Fruit fly (Drosophila melanogaster) whole organism, embryonic: ENCODE data around the gene CG9497.

Source experiments
- BEAF-32 ChIP-seq: fragments of 200-800 bp; sonication (Bioruptor generic); optimal IDR thresholded peaks from 3 replicates; lab custom pipeline; 2017; ENCODE audit warnings: missing biosample characterization, missing genetic modification characterization, mild to moderate bottlenecking, moderate library complexity, missing genetic modification reagents
- Blimp-1 ChIP-seq: fragments of 200-800 bp; sonication (Bioruptor generic); optimal IDR thresholded peaks from 3 replicates; lab custom pipeline; 2018; ENCODE audit warnings: missing biosample characterization, missing genetic modification characterization, mild to moderate bottlenecking, moderate library complexity, missing genetic modification reagents
- CG10543 ChIP-seq: fragments of 200-800 bp; sonication (Bioruptor generic); optimal IDR thresholded peaks from 3 replicates; lab custom pipeline; 2017; ENCODE audit warnings: missing biosample characterization, mild to moderate bottlenecking, missing genetic modification characterization, moderate library complexity
- CG10654 ChIP-seq: fragments of 200-800 bp; sonication (Bioruptor generic); optimal IDR thresholded peaks from 2 replicates; lab custom pipeline; 2016; ENCODE audit warnings: missing biosample characterization, missing genetic modification characterization
- CG11695 ChIP-seq: fragments of 200-800 bp; sonication (Bioruptor generic); IDR thresholded peaks from 3 replicates; pipeline ENCODE4 v1.3.6; 2022; ENCODE audit warnings: missing biosample characterization, missing genetic modification characterization
- CG1233 ChIP-seq: fragments of 200-800 bp; sonication (Bioruptor generic); optimal IDR thresholded peaks from 4 replicates; lab custom pipeline; 2018; ENCODE audit warnings: missing biosample characterization, mild to moderate bottlenecking, missing genetic modification characterization
- CG12659 ChIP-seq: fragments of 200-800 bp; sonication (Bioruptor generic); optimal IDR thresholded peaks from 3 replicates; lab custom pipeline; 2017; ENCODE audit warnings: mild to moderate bottlenecking, missing biosample characterization, missing genetic modification reagents, missing genetic modification characterization
- CG14014 ChIP-seq: fragments of 200-800 bp; sonication (Bioruptor generic); IDR thresholded peaks from 2 replicates; pipeline ENCODE4 v1.3.6; 2022; ENCODE audit warnings: missing biosample characterization, missing genetic modification characterization
- CG16863 ChIP-seq: fragments of 200-800 bp; sonication (Bioruptor generic); optimal IDR thresholded peaks from 3 replicates; lab custom pipeline; 2016; ENCODE audit warnings: missing biosample characterization, missing genetic modification characterization
- CG17568 ChIP-seq: fragments of 200-800 bp; sonication (Bioruptor generic); optimal IDR thresholded peaks from 2 replicates; lab custom pipeline; 2018; ENCODE audit warnings: missing biosample characterization, mild to moderate bottlenecking, missing genetic modification characterization, moderate library complexity
- CG2120 ChIP-seq: fragments of 200-800 bp; sonication (Bioruptor generic); optimal IDR thresholded peaks from 3 replicates; lab custom pipeline; 2016; ENCODE audit warnings: missing biosample characterization, missing genetic modification characterization
- CG31224 ChIP-seq: fragments of 200-800 bp; sonication (Bioruptor generic); IDR thresholded peaks from 2 replicates; pipeline ENCODE4 v1.3.6; 2022; ENCODE audit warnings: missing biosample characterization, missing genetic modification characterization
- CG31388 ChIP-seq: fragments of 200-800 bp; sonication (Bioruptor generic); optimal IDR thresholded peaks from 2 replicates; lab custom pipeline; 2016; ENCODE audit warnings: missing biosample characterization, missing genetic modification characterization
- CG34224 ChIP-seq: fragments of 200-800 bp; sonication (Bioruptor generic); IDR thresholded peaks from 3 replicates; pipeline ENCODE4 v1.3.6; 2022; ENCODE audit warnings: missing biosample characterization, missing genetic modification characterization; ENCODE audit not compliant: partially characterized antibody
- CG3838 ChIP-seq: fragments of 200-800 bp; sonication (Bioruptor generic); optimal IDR thresholded peaks from 3 replicates; lab custom pipeline; 2016; ENCODE audit warnings: missing biosample characterization, missing genetic modification characterization
- CG4282 ChIP-seq: fragments of 200-800 bp; sonication (Bioruptor generic); optimal IDR thresholded peaks from 2 replicates; lab custom pipeline; 2016; ENCODE audit warnings: missing biosample characterization, missing genetic modification characterization
- CG4854 ChIP-seq: fragments of 200-800 bp; sonication (Bioruptor generic); optimal IDR thresholded peaks from 2 replicates; lab custom pipeline; 2016; ENCODE audit warnings: missing biosample characterization, missing genetic modification characterization, inconsistent platforms
- CG7357 ChIP-seq: fragments of 200-800 bp; sonication (Bioruptor generic); IDR thresholded peaks from 3 replicates; pipeline ENCODE4 v1.3.6; 2022; ENCODE audit warnings: missing biosample characterization, missing genetic modification characterization
- CG7556 ChIP-seq: fragments of 200-800 bp; sonication (Bioruptor generic); optimal IDR thresholded peaks from 2 replicates; lab custom pipeline; 2017; ENCODE audit warnings: missing biosample characterization, mild to moderate bottlenecking, missing genetic modification characterization
- CTCF ChIP-seq: fragments of 200-800 bp; sonication (Bioruptor generic); optimal IDR thresholded peaks from 2 replicates; lab custom pipeline; 2017; ENCODE audit warnings: missing biosample characterization, mild to moderate bottlenecking, missing genetic modification characterization, moderate library complexity
- Dll ChIP-seq: fragments of 200-800 bp; sonication (Bioruptor generic); IDR thresholded peaks from 4 replicates; pipeline ENCODE4 v1.3.6; 2022; ENCODE audit warnings: missing biosample characterization, missing genetic modification characterization; ENCODE audit not compliant: partially characterized antibody
- Hand ChIP-seq: fragments of 200-800 bp; sonication (Bioruptor generic); optimal IDR thresholded peaks from 2 replicates; lab custom pipeline; 2017; ENCODE audit warnings: mild to moderate bottlenecking, missing biosample characterization, missing genetic modification reagents, missing genetic modification characterization
- Hmr ChIP-seq: fragments of 200-800 bp; sonication (Bioruptor generic); optimal IDR thresholded peaks from 3 replicates; lab custom pipeline; 2017; ENCODE audit warnings: mild to moderate bottlenecking, missing biosample characterization, missing genetic modification reagents, missing genetic modification characterization
- Lim3 ChIP-seq: fragments of 200-800 bp; sonication (Bioruptor generic); IDR thresholded peaks from 2 replicates; pipeline ENCODE4 v1.3.6; 2022; ENCODE audit warnings: missing biosample characterization, missing genetic modification characterization
- NfI ChIP-seq: fragments of 200-800 bp; sonication (Bioruptor generic); optimal IDR thresholded peaks from 3 replicates; lab custom pipeline; 2018; ENCODE audit warnings: missing biosample characterization, mild to moderate bottlenecking, missing genetic modification characterization, moderate library complexity
- Scr ChIP-seq: fragments of 200-800 bp; sonication (Bioruptor generic); IDR thresholded peaks from 2 replicates; pipeline ENCODE4 v1.3.6; 2022; ENCODE audit warnings: missing biosample characterization, missing genetic modification characterization; ENCODE audit not compliant: partially characterized antibody
- Sox102F ChIP-seq: fragments of 200-800 bp; sonication (Bioruptor generic); optimal IDR thresholded peaks from 2 replicates; lab custom pipeline; 2018; ENCODE audit warnings: missing biosample characterization, mild to moderate bottlenecking, missing genetic modification characterization, moderate library complexity
- Taf1 ChIP-seq: fragments of 200-800 bp; sonication (Bioruptor generic); IDR thresholded peaks from 2 replicates; pipeline ENCODE4 v1.3.6; 2022; ENCODE audit warnings: missing biosample characterization, missing genetic modification characterization
- Vsx1 ChIP-seq: fragments of 200-800 bp; sonication (Bioruptor generic); optimal IDR thresholded peaks from 2 replicates; lab custom pipeline; 2017; ENCODE audit warnings: missing biosample characterization, mild to moderate bottlenecking, missing genetic modification characterization, missing genetic modification reagents
- YL-1 ChIP-seq: fragments of 200-800 bp; sonication (Bioruptor generic); optimal IDR thresholded peaks from 3 replicates; lab custom pipeline; 2017; ENCODE audit warnings: missing biosample characterization, mild to moderate bottlenecking, missing genetic modification characterization
- ara ChIP-seq: fragments of 200-800 bp; sonication (Bioruptor generic); IDR thresholded peaks from 2 replicates; pipeline ENCODE4 v1.3.6; 2022; ENCODE audit warnings: missing biosample characterization, missing genetic modification characterization
- bowl ChIP-seq: fragments of 200-800 bp; sonication (Bioruptor generic); IDR thresholded peaks from 2 replicates; pipeline ENCODE4 v1.3.6; 2022; ENCODE audit warnings: missing biosample characterization, missing genetic modification characterization
- br ChIP-seq: fragments of >200 bp; optimal IDR thresholded peaks from 2 replicates; lab custom pipeline; 2017
- cas ChIP-seq: fragments of 200-800 bp; sonication (Bioruptor generic); IDR thresholded peaks from 2 replicates; pipeline ENCODE4 v1.3.6; 2022; ENCODE audit warnings: missing biosample characterization, missing genetic modification characterization
- cg ChIP-seq: fragments of 200-800 bp; sonication (Bioruptor generic); optimal IDR thresholded peaks from 3 replicates; lab custom pipeline; 2019; ENCODE audit warnings: missing biosample characterization, mild to moderate bottlenecking, missing genetic modification characterization, moderate library complexity
- dan ChIP-seq: fragments of 200-800 bp; sonication (Bioruptor generic); IDR thresholded peaks from 2 replicates; pipeline ENCODE4 v1.3.6; 2022; ENCODE audit warnings: missing biosample characterization, missing genetic modification characterization
- dpn ChIP-seq, 2 experiments: fragments of 200-800 bp; sonication (Bioruptor generic); optimal IDR thresholded peaks; 3 replicates each; lab custom pipeline; 2016; ENCODE audit warnings: missing biosample characterization in 2 of 2, missing genetic modification characterization in 2 of 2
- gt ChIP-seq: fragments of 200-800 bp; sonication (Bioruptor generic); IDR thresholded peaks from 2 replicates; pipeline ENCODE4 v1.3.6; 2022; ENCODE audit warnings: missing biosample characterization, missing genetic modification characterization
- ham ChIP-seq: fragments of 200-800 bp; sonication (Bioruptor generic); IDR thresholded peaks from 2 replicates; pipeline ENCODE4 v1.3.6; 2022; ENCODE audit warnings: missing biosample characterization, missing genetic modification characterization
- hb ChIP-seq: fragments of 200-800 bp; sonication (Bioruptor generic); IDR thresholded peaks from 3 replicates; pipeline ENCODE4 v1.3.6; 2022; ENCODE audit warnings: missing biosample characterization, missing genetic modification characterization; ENCODE audit not compliant: partially characterized antibody
- ind ChIP-seq: fragments of 200-800 bp; sonication (Bioruptor generic); optimal IDR thresholded peaks from 3 replicates; lab custom pipeline; 2016; ENCODE audit warnings: missing biosample characterization, missing genetic modification characterization
- klu ChIP-seq: fragments of 200-800 bp; sonication (Bioruptor generic); IDR thresholded peaks from 2 replicates; pipeline ENCODE4 v1.3.6; 2022; ENCODE audit warnings: missing biosample characterization, missing genetic modification characterization
- pb ChIP-seq: fragments of 200-800 bp; sonication (Bioruptor generic); optimal IDR thresholded peaks from 3 replicates; lab custom pipeline; 2016; ENCODE audit warnings: missing biosample characterization, missing genetic modification characterization
- peb ChIP-seq: fragments of 200-800 bp; sonication (Bioruptor generic); IDR thresholded peaks from 2 replicates; pipeline ENCODE4 v1.3.6; 2022; ENCODE audit warnings: missing biosample characterization, missing genetic modification characterization
- pzg ChIP-seq: fragments of 200-800 bp; sonication (Bioruptor generic); optimal IDR thresholded peaks from 3 replicates; lab custom pipeline; 2018; ENCODE audit warnings: missing biosample characterization, mild to moderate bottlenecking, missing genetic modification characterization, moderate library complexity
- stwl ChIP-seq: fragments of 200-800 bp; sonication (Bioruptor generic); optimal IDR thresholded peaks from 3 replicates; lab custom pipeline; 2018; ENCODE audit warnings: missing biosample characterization, mild to moderate bottlenecking, missing genetic modification characterization, moderate library complexity
- tio ChIP-seq: fragments of 200-800 bp; sonication (Bioruptor generic); optimal IDR thresholded peaks from 2 replicates; lab custom pipeline; 2017; ENCODE audit warnings: missing biosample characterization, missing genetic modification characterization, inconsistent platforms
- tna ChIP-seq: fragments of 200-800 bp; sonication (Bioruptor generic); IDR thresholded peaks from 2 replicates; pipeline ENCODE4 v1.3.6; 2022; ENCODE audit warnings: missing biosample characterization, missing genetic modification characterization; ENCODE audit not compliant: partially characterized antibody
- tx ChIP-seq: fragments of 200-800 bp; sonication (Bioruptor generic); optimal IDR thresholded peaks from 2 replicates; lab custom pipeline; 2016; ENCODE audit warnings: missing biosample characterization, missing genetic modification characterization
- unpg ChIP-seq: fragments of 200-800 bp; sonication (Bioruptor generic); optimal IDR thresholded peaks from 3 replicates; lab custom pipeline; 2018; ENCODE audit warnings: missing biosample characterization, mild to moderate bottlenecking, missing genetic modification characterization, moderate library complexity

The CG9497 gene

DNA sequence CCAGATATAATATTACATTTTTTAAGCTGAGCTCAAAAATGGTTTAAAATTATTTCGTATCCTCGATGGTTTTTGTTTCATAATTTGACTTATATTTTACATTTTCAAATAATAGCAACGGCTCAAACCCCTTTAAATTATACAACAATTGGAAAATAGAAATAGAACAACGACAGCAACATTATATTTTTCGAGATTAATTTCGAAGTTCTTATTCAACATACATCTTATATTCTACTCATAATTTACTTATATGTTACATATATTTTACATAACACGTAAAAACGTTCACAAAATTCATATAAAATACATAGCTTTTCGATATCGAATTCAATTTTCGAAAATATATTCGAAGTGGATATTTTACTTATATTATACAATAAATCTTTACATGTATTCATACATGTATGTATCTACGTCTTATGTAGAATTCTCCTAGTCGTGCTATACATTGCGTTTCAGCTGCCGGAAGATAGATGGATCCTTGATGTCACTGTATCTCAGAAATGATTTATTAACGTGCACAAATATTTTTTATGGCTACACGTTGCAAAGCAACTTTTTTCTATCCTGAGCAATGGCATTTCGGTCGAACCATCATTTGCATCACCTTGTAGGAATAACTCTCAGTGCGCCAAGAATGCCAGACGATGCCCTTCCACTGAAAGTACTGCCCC lies 8.6 kb upstream of the CG9497 start (continued):
- TF ChIP-seq Hand (GFP tag; lab: Kevin White, UChicago) = no peak
- TF ChIP-seq unpg = peak; percentile 34
- no peak for TF ChIP-seq cas (GFP tag; lab: Robert Waterston, UW)
- TF ChIP-seq pb (GFP tag; lab: Kevin White, UChicago) = no peak
- TF ChIP-seq dpn (GFP tag; optimal IDR thresholded peaks at IDR 0.05; lab: Kevin White, UChicago) = peak; percentile 18 to 31
- TF ChIP-seq Lim3 = no peak
- no peak for TF ChIP-seq cg (GFP tag; lab: Kevin White, UChicago)
- TF ChIP-seq dan (GFP tag; lab: Robert Waterston, UW) = no peak
- no peak for TF ChIP-seq CG34224 (GFP tag; lab: Robert Waterston, UW)
- TF ChIP-seq CG7357 (GFP tag; lab: Robert Waterston, UW) = no peak
- TF ChIP-seq stwl (tag; lab: Kevin White, UChicago) = peak; percentile 23
- peak; percentile 94 for TF ChIP-seq CTCF (GFP tag; lab: Kevin White, UChicago)
- TF ChIP-seq CG3838 (GFP tag; lab: Kevin White, UChicago) = no peak
- peak; percentile 74 for TF ChIP-seq NfI
- no peak for TF ChIP-seq CG12659 (GFP tag; lab: Kevin White, UChicago)
- TF ChIP-seq CG10543 (GFP tag; lab: Kevin White, UChicago) = no peak
- no peak for TF ChIP-seq CG7556 (GFP tag; lab: Kevin White, UChicago)
- TF ChIP-seq Taf1 (GFP tag; lab: Robert Waterston, UW) = no peak
- TF ChIP-seq YL-1 (GFP tag; lab: Kevin White, UChicago) = no peak
- no peak for TF ChIP-seq klu
- peak; percentile 56 for TF ChIP-seq Blimp-1
- no peak for TF ChIP-seq pzg (GFP tag; lab: Kevin White, UChicago)
- TF ChIP-seq CG16863 = no peak
- 0 out of 3 replicates have a peak, but pooled peaks have one; percentile 20 for TF ChIP-seq CG11695 (GFP tag; lab: Robert Waterston, UW)
- TF ChIP-seq CG14014 = no peak
- no peak for TF ChIP-seq tio
- no peak for TF ChIP-seq Scr
- TF ChIP-seq Sox102F (GFP tag; lab: Kevin White, UChicago) = peak; percentile 53
- no peak for TF ChIP-seq tx
- no peak for TF ChIP-seq br (lab: Kevin White, UChicago)
- TF ChIP-seq CG10654 = peak; percentile 17
- no peak for TF ChIP-seq tna (GFP tag; lab: Robert Waterston, UW)
- TF ChIP-seq Dll (GFP tag; lab: Robert Waterston, UW) = no peak
- TF ChIP-seq CG31388 = peak; percentile 2
- 0 out of 2 replicates have a peak, but pooled peaks have one; percentile 4 for TF ChIP-seq bowl (GFP tag; lab: Robert Waterston, UW)
- TF ChIP-seq ind (GFP tag; lab: Kevin White, UChicago) = peak; percentile 34
- TF ChIP-seq CG17568 (GFP tag; lab: Kevin White, UChicago) = no peak
- peak; percentile 52 for TF ChIP-seq CG1233
- TF ChIP-seq ara = peak; percentile 26; the same call in 1 of the 2 replicates
- no peak for TF ChIP-seq CG2120
- TF ChIP-seq BEAF-32 (GFP tag; lab: Kevin White, UChicago) = no peak
- no peak for TF ChIP-seq CG4854 (GFP tag; lab: Kevin White, UChicago)
- no peak for TF ChIP-seq gt (GFP tag; lab: Robert Waterston, UW)
- TF ChIP-seq ham (GFP tag; lab: Robert Waterston, UW) = no peak
- no peak for TF ChIP-seq CG4282 (GFP tag; lab: Kevin White, UChicago)
- no peak for TF ChIP-seq CG31224 (GFP tag; lab: Robert Waterston, UW)
- TF ChIP-seq Hmr (GFP tag; lab: Kevin White, UChicago) = peak; percentile 30
- TF ChIP-seq hb = no peak
- no peak for TF ChIP-seq peb (GFP tag; lab: Robert Waterston, UW)
- peak; percentile 13 for TF ChIP-seq Vsx1 (GFP tag; lab: Kevin White, UChicago)
